Fruit fly (Drosophila melanogaster) S2 (cell line): ENCODE data around the gene mRpL55.

Experiments
- CG8478 ChIP-seq: fragments of >200 bp; optimal IDR thresholded peaks from 2 replicates; lab custom pipeline; 2018
- CTCF ChIP-seq, 2 experiments: fragments of >200 bp; optimal IDR thresholded peaks; 2 replicates each; lab custom pipeline; 2018

mRpL55 gene

dm6 chr3R:19096299-19097048 lies 1.8 kb upstream of the mRpL55 start, which contains the start of gene CG6040:
TSS of gene CG6040 (plus strand) at chr3R:19096961.
- peak; percentile 84 to 90 for TF ChIP-seq CTCF (optimal IDR thresholded peaks at IDR 0.05; lab: Kevin White, UChicago)
- no peak for TF ChIP-seq CG8478

dm6 chr3R:19094039-19094438 lies 666 bp downstream of the mRpL55 start, which contains the start of gene cdi:
TSS of gene cdi (minus strand) at chr3R:19094270.
- TF ChIP-seq CTCF (optimal IDR thresholded peaks at IDR 0.05; lab: Kevin White, UChicago) (peak in 1 of 2 experiments; percentile 2), CG8478 (no peak)

dm6 chr3R:19093127-19093812 lies 1.4 kb downstream of the mRpL55 start:
- no peak for TF ChIP-seq CTCF (optimal IDR thresholded peaks at IDR 0.05; lab: Kevin White, UChicago)

- TF ChIP-seq CTCF (optimal IDR thresholded peaks at IDR 0.05; lab: Kevin White, UChicago) (no peak), CG8478 (no peak)
Measured at dm6 chr3R:19092367-19093126, 2.2 kb downstream of the mRpL55 start.

- TF ChIP-seq CG8478 (no peak), CTCF (optimal IDR thresholded peaks at IDR 0.05; lab: Kevin White, UChicago) (no peak)
Measured at dm6 chr3R:19091749-19092264, 2.9 kb downstream of the mRpL55 start.

dm6 chr3R:19090983-19091748 lies 3.5 kb downstream of the mRpL55 start:
- no peak for TF ChIP-seq CTCF (optimal IDR thresholded peaks at IDR 0.05; lab: Kevin White, UChicago)
- TF ChIP-seq CG8478 = no peak

- TF ChIP-seq CG8478 (no peak), CTCF (optimal IDR thresholded peaks at IDR 0.05; lab: Kevin White, UChicago) (no peak)
Measured at dm6 chr3R:19088962-19089597, 5.6 kb downstream of the mRpL55 start.

- TF ChIP-seq CTCF (optimal IDR thresholded peaks at IDR 0.05; lab: Kevin White, UChicago) (no peak), CG8478 (no peak)
Measured at dm6 chr3R:19080656-19081364, 13.9 kb downstream of the mRpL55 start.

dm6 chr3R:19079140-19079539 lies 15.6 kb downstream of the mRpL55 start:
- no peak for TF ChIP-seq CTCF (optimal IDR thresholded peaks at IDR 0.05; lab: Kevin White, UChicago)
- TF ChIP-seq CG8478 = no peak

dm6 chr3R:19077856-19078255 lies 16.8 kb downstream of the mRpL55 start:
- no peak for TF ChIP-seq CG8478
- no peak for TF ChIP-seq CTCF (optimal IDR thresholded peaks at IDR 0.05; lab: Kevin White, UChicago)

- no peak for TF ChIP-seq CTCF (optimal IDR thresholded peaks at IDR 0.05; lab: Kevin White, UChicago)
- no peak for TF ChIP-seq CG8478
Measured at dm6 chr3R:19075135-19075534, 19.6 kb downstream of the mRpL55 start.

dm6 chr3R:19074207-19074606 lies 20.5 kb downstream of the mRpL55 start:
- TF ChIP-seq CTCF (optimal IDR thresholded peaks at IDR 0.05; lab: Kevin White, UChicago) (no peak), CG8478 (no peak)

dm6 chr3R:19073002-19073401 lies 21.7 kb downstream of the mRpL55 start:
- TF ChIP-seq CG8478 (no peak), CTCF (optimal IDR thresholded peaks at IDR 0.05; lab: Kevin White, UChicago) (no peak)

dm6 chr3R:19071951-19072350 lies 22.8 kb downstream of the mRpL55 start:
- no peak for TF ChIP-seq CG8478
- TF ChIP-seq CTCF (optimal IDR thresholded peaks at IDR 0.05; lab: Kevin White, UChicago) = no peak
